Worm (Caenorhabditis elegans) whole organism, late embryonic: ENCODE data around the gene rop-1.

Experiments
- C08G9.2 ChIP-seq: sonication (generic microtip); optimal IDR thresholded peaks from 2 replicates; lab custom pipeline; 2016; ENCODE audit warnings: mild to moderate bottlenecking, missing genetic modification characterization, moderate library complexity, missing compliant biosample characterization
- K09A11.1 ChIP-seq: sonication (generic microtip); optimal IDR thresholded peaks from 2 replicates; lab custom pipeline; 2017; ENCODE audit warnings: antibody characterized with exemption, mild to moderate bottlenecking, missing genetic modification characterization, missing compliant biosample characterization; ENCODE audit not compliant: insufficient read depth
- ama-1 ChIP-seq: fragments of 150-350 bp; optimal IDR thresholded peaks from 2 replicates; lab custom pipeline; 2014
- ceh-19 ChIP-seq: fragments of 200-800 bp; sonication (Bioruptor generic); optimal IDR thresholded peaks from 2 replicates; lab custom pipeline; 2018; ENCODE audit warnings: mild to moderate bottlenecking, missing genetic modification characterization, missing compliant biosample characterization
- ceh-2 ChIP-seq: sonication (generic microtip); optimal IDR thresholded peaks from 2 replicates; lab custom pipeline; 2016; ENCODE audit warnings: missing genotype, missing genetic modification characterization, missing compliant biosample characterization
- ceh-45 ChIP-seq: fragments of 200-800 bp; sonication (Bioruptor generic); IDR thresholded peaks from 2 replicates; pipeline ENCODE4 v1.3.6; 2022; ENCODE audit warnings: missing genetic modification reagents, missing genetic modification characterization, missing compliant biosample characterization
- ceh-9 ChIP-seq: sonication (generic microtip); optimal IDR thresholded peaks from 2 replicates; lab custom pipeline; 2016; ENCODE audit warnings: mild to moderate bottlenecking, missing genetic modification characterization, inconsistent platforms, missing compliant biosample characterization
- che-1 ChIP-seq: sonication (generic microtip); optimal IDR thresholded peaks from 2 replicates; lab custom pipeline; 2016; ENCODE audit warnings: mild to moderate bottlenecking, missing genetic modification characterization, missing compliant biosample characterization
- elt-2 ChIP-seq: sonication (generic microtip); optimal IDR thresholded peaks from 2 replicates; lab custom pipeline; 2016; ENCODE audit warnings: missing genetic modification reagents, missing genetic modification characterization, missing compliant biosample characterization
- ets-4 ChIP-seq: sonication (generic microtip); optimal IDR thresholded peaks from 2 replicates; lab custom pipeline; 2016; ENCODE audit warnings: missing genetic modification characterization, missing compliant biosample characterization
- eyg-1 ChIP-seq: sonication (generic microtip); optimal IDR thresholded peaks from 2 replicates; lab custom pipeline; 2016; ENCODE audit warnings: missing genotype, missing genetic modification characterization, missing compliant biosample characterization
- fax-1 ChIP-seq: sonication (generic microtip); optimal IDR thresholded peaks from 2 replicates; lab custom pipeline; 2016; ENCODE audit warnings: missing genotype, missing genetic modification characterization, missing compliant biosample characterization
- fkh-10 ChIP-seq: fragments of 150-350 bp; optimal IDR thresholded peaks from 2 replicates; lab custom pipeline; 2014; ENCODE audit warnings: missing biosample characterization, missing genetic modification reagents, missing genetic modification characterization
- fkh-6 ChIP-seq: sonication (generic microtip); optimal IDR thresholded peaks from 2 replicates; lab custom pipeline; 2016; ENCODE audit warnings: missing genetic modification characterization, missing compliant biosample characterization
- hlh-13 ChIP-seq: fragments of 200-800 bp; sonication (Bioruptor generic); optimal IDR thresholded peaks from 2 replicates; lab custom pipeline; 2018; ENCODE audit warnings: mild to moderate bottlenecking, missing genetic modification characterization, missing compliant biosample characterization
- hlh-30 ChIP-seq: sonication (generic microtip); optimal IDR thresholded peaks from 2 replicates; lab custom pipeline; 2017; ENCODE audit warnings: antibody characterized with exemption, missing genetic modification characterization, missing compliant biosample characterization; ENCODE audit not compliant: insufficient read depth
- hlh-6 ChIP-seq: sonication (generic microtip); optimal IDR thresholded peaks from 2 replicates; lab custom pipeline; 2016; ENCODE audit warnings: missing genotype, missing genetic modification characterization, missing compliant biosample characterization
- lin-11 ChIP-seq: fragments of 200-800 bp; sonication (Bioruptor generic); optimal IDR thresholded peaks from 2 replicates; lab custom pipeline; 2018; ENCODE audit warnings: mild to moderate bottlenecking, missing genetic modification characterization, missing compliant biosample characterization
- mec-3 ChIP-seq: sonication (generic microtip); optimal IDR thresholded peaks from 2 replicates; lab custom pipeline; 2016; ENCODE audit warnings: borderline replicate concordance, missing genetic modification characterization, missing compliant biosample characterization
- nfya-1 ChIP-seq: sonication (generic microtip); optimal IDR thresholded peaks from 2 replicates; lab custom pipeline; 2017; ENCODE audit warnings: missing genetic modification characterization, mild to moderate bottlenecking, missing compliant biosample characterization, antibody characterized with exemption, moderate library complexity
- nhr-11 ChIP-seq: fragments of 150-350 bp; optimal IDR thresholded peaks from 2 replicates; lab custom pipeline; 2014; ENCODE audit warnings: missing biosample characterization, missing genetic modification characterization
- nhr-232 ChIP-seq: sonication (generic microtip); optimal IDR thresholded peaks from 2 replicates; lab custom pipeline; 2016; ENCODE audit warnings: missing genetic modification characterization, missing compliant biosample characterization
- npax-4 ChIP-seq: sonication (generic microtip); optimal IDR thresholded peaks from 2 replicates; lab custom pipeline; 2016; ENCODE audit warnings: missing genetic modification characterization, missing compliant biosample characterization
- odd-2 ChIP-seq: sonication (generic microtip); optimal IDR thresholded peaks from 2 replicates; lab custom pipeline; 2017; ENCODE audit warnings: antibody characterized with exemption, mild to moderate bottlenecking, missing genetic modification characterization, missing compliant biosample characterization
- pag-3 ChIP-seq: sonication (generic microtip); optimal IDR thresholded peaks from 2 replicates; lab custom pipeline; 2016; ENCODE audit warnings: missing compliant biosample characterization, missing genetic modification characterization, borderline replicate concordance
- pax-1 ChIP-seq: fragments of 150-350 bp; optimal IDR thresholded peaks from 2 replicates; lab custom pipeline; 2014; ENCODE audit warnings: missing biosample characterization, missing genetic modification characterization
- pha-2 ChIP-seq: sonication (generic microtip); optimal IDR thresholded peaks from 2 replicates; lab custom pipeline; 2017; ENCODE audit warnings: mild to moderate bottlenecking, missing genetic modification characterization, missing compliant biosample characterization
- pha-4 ChIP-seq: fragments of 150-350 bp; optimal IDR thresholded peaks from 2 replicates; lab custom pipeline; 2018; ENCODE audit warnings: missing biosample characterization, missing genetic modification reagents, missing genetic modification characterization
- pros-1 ChIP-seq: fragments of 150-350 bp; optimal IDR thresholded peaks from 2 replicates; lab custom pipeline; 2014; ENCODE audit warnings: missing biosample characterization, missing genetic modification reagents, missing genetic modification characterization
- rnt-1 ChIP-seq: sonication (generic microtip); optimal IDR thresholded peaks from 2 replicates; lab custom pipeline; 2016; ENCODE audit warnings: missing genetic modification characterization, missing compliant biosample characterization
- sox-2 ChIP-seq: fragments of 200-800 bp; sonication (Bioruptor generic); IDR thresholded peaks from 2 replicates; pipeline ENCODE4 v1.3.6; 2022; ENCODE audit warnings: missing genetic modification reagents, missing genetic modification characterization, missing compliant biosample characterization
- sox-4 ChIP-seq: sonication (generic microtip); optimal IDR thresholded peaks from 2 replicates; lab custom pipeline; 2017; ENCODE audit warnings: mild to moderate bottlenecking, missing genetic modification characterization, inconsistent platforms, missing compliant biosample characterization
- syd-9 ChIP-seq: sonication (generic microtip); optimal IDR thresholded peaks from 2 replicates; lab custom pipeline; 2016; ENCODE audit warnings: mild to moderate bottlenecking, missing genetic modification characterization, moderate library complexity, missing compliant biosample characterization
- unc-3 ChIP-seq, 2 experiments: fragments of 200-800 bp in 1 of 2; sonication (Bioruptor generic) in 1 of 2; sonication (generic microtip) in 1 of 2; conservative IDR thresholded peaks in 1 of 2; optimal IDR thresholded peaks in 1 of 2; 2 replicates each; pipeline versions ENCODE4 v1.3.6 to Lab custom; 2016 to 2022; ENCODE audit warnings: missing compliant biosample characterization in 2 of 2, missing genetic modification characterization in 2 of 2, missing genetic modification reagents in 1 of 2
- unc-55 ChIP-seq: sonication (generic microtip); optimal IDR thresholded peaks from 2 replicates; lab custom pipeline; 2017; ENCODE audit warnings: missing biosample characterization, missing genetic modification reagents, missing genetic modification characterization
- ztf-16 ChIP-seq: sonication (generic microtip); optimal IDR thresholded peaks from 2 replicates; lab custom pipeline; 2017; ENCODE audit warnings: missing genetic modification characterization, missing compliant biosample characterization

Gene rop-1

DNA sequence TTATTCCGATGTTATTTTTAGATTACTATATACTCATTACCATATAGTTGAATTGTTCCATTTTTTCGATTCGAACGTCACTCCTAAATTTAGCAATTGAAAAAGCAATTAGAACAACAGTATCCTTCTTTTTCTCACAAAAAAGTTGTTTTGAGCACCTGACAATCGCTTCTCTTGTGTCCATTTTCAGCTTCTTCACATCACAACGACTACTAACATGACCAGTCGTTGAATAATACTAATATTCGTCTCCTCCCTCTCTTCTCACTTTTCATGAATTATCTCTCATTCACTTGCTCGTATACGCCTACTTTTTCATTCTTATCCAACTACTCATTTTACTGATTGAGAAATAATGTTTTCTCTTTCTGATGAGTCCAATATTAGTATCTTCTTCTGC is 38.1 kb downstream of the rop-1 start, which contains the start of gene ZK856.14:
ZK856.14 (plus strand) TSS at position 301 of the 400 bp plus-strand sequence.
- TF ChIP-seq mec-3 (tag; lab: Kevin White, UChicago) (no peak), pax-1 (tag; lab: Kevin White, UChicago) (no peak), npax-4 (tag; lab: Kevin White, UChicago) (no peak), pros-1 (no peak), ama-1 (lab: Kevin White, UChicago) (no peak), ceh-19 (GFP tag; lab: Kevin White, UChicago) (no peak), che-1 (tag; lab: Kevin White, UChicago) (no peak), unc-55 (GFP tag; lab: Kevin White, UChicago) (no peak), ceh-45 (GFP tag; lab: Robert Waterston, UW) (no peak), elt-2 (tag; lab: Kevin White, UChicago) (no peak), ceh-9 (tag; lab: Kevin White, UChicago) (no peak), C08G9.2 (no peak), hlh-13 (no peak), nfya-1 (no peak), nhr-11 (tag; lab: Kevin White, UChicago) (no peak)
- TF ChIP-seq, all 69 proteins: peak for 0

DNA sequence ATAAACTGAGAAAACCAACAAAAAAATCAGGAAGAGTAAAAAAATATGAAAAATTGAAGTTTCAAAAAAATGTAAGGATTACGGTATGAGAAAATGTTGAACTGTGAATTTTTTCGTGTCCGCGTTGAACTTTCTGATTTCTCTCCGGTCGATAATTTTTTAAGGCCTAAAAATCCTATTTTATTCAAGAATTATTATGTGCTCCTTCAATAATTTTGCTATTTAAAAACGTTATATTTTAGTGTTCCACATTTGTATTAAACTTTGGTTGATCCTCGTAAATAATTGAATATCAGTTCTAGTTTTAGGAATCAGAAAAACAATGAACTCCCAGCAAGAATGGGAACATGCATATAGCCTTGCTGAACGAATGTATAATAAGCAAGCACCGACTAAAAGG is 42.2 kb downstream of the rop-1 start, which contains the start of gene hpo-40:
hpo-40 (plus strand) TSS at position 301 of the 400 bp plus-strand sequence.
- TF ChIP-seq hlh-30 (tag; lab: Kevin White, UChicago) = no peak
- no peak for TF ChIP-seq ets-4 (tag; lab: Kevin White, UChicago)
- TF ChIP-seq pag-3 (tag; lab: Kevin White, UChicago) = no peak
- TF ChIP-seq ama-1 (lab: Kevin White, UChicago) = no peak
- no peak for TF ChIP-seq hlh-6 (tag; lab: Kevin White, UChicago)
- TF ChIP-seq fkh-10 = no peak
- no peak for TF ChIP-seq lin-11 (tag; lab: Kevin White, UChicago)
- no peak for TF ChIP-seq sox-4 (tag; lab: Kevin White, UChicago)
- TF ChIP-seq nhr-232 (tag; lab: Kevin White, UChicago) = no peak
- no peak for TF ChIP-seq odd-2 (tag; lab: Kevin White, UChicago)
- TF ChIP-seq ceh-2 (tag; lab: Kevin White, UChicago) = no peak

DNA sequence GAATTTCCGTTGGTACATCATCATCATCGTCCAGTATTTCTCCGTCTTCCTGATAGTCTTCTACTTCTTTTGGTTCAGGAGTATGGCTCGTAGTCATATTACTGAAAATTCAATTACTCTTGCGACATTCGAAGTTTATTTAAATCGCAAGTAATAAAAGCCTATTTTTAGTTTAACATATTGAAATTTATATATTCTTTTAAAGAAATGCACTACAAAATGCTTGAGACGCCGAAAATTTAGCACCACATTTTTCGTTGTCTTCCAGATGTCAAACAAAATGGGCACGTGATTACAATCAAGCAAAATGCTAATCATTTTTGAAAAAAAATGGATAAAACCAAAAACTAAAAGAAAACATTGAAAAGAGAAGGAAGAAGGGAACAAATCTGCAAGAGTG is 42.8 kb downstream of the rop-1 start, which contains the start of gene zhit-3:
zhit-3 (minus strand) TSS at position 101 of the 400 bp plus-strand sequence.
- TF ChIP-seq ceh-45 (GFP tag; lab: Robert Waterston, UW) (no peak), unc-3 (GFP tag; conservative IDR thresholded peaks at IDR 0.05; lab: Robert Waterston, UW) (no peak), unc-3 (tag; optimal IDR thresholded peaks at IDR 0.05; lab: Kevin White, UChicago) (no peak), nhr-232 (tag; lab: Kevin White, UChicago) (no peak), fkh-6 (tag; lab: Kevin White, UChicago) (no peak), pag-3 (tag; lab: Kevin White, UChicago) (no peak), pax-1 (tag; lab: Kevin White, UChicago) (no peak), nfya-1 (no peak), ztf-16 (no peak), ceh-19 (GFP tag; lab: Kevin White, UChicago) (no peak), ama-1 (lab: Kevin White, UChicago) (no peak), eyg-1 (tag; lab: Kevin White, UChicago) (no peak), rnt-1 (tag; lab: Kevin White, UChicago) (no peak), K09A11.1 (tag; lab: Kevin White, UChicago) (no peak), syd-9 (no peak), sox-2 (GFP tag; lab: Robert Waterston, UW) (no peak), che-1 (tag; lab: Kevin White, UChicago) (no peak), fax-1 (tag; lab: Kevin White, UChicago) (no peak)

ce11 chrV:10210244-10210643 is 44.6 kb downstream of the rop-1 start, which contains the start of gene tftc-3:
TSS of gene tftc-3 (minus strand) at chrV:10210344.
- TF ChIP-seq odd-2 (tag; lab: Kevin White, UChicago) = no peak
- TF ChIP-seq pha-4 (tag; lab: Kevin White, UChicago) = no peak
- TF ChIP-seq hlh-6 (tag; lab: Kevin White, UChicago) = no peak
- no peak for TF ChIP-seq sox-2 (GFP tag; lab: Robert Waterston, UW)
- TF ChIP-seq eyg-1 (tag; lab: Kevin White, UChicago) = no peak
- no peak for TF ChIP-seq pha-2 (tag; lab: Kevin White, UChicago)
- TF ChIP-seq K09A11.1 (tag; lab: Kevin White, UChicago) = no peak
- TF ChIP-seq pag-3 (tag; lab: Kevin White, UChicago) = no peak
- TF ChIP-seq, all 69 proteins: peak for 0
